Worm (Caenorhabditis elegans): ENCODE results near the gene F08G12.5.

DNA sequence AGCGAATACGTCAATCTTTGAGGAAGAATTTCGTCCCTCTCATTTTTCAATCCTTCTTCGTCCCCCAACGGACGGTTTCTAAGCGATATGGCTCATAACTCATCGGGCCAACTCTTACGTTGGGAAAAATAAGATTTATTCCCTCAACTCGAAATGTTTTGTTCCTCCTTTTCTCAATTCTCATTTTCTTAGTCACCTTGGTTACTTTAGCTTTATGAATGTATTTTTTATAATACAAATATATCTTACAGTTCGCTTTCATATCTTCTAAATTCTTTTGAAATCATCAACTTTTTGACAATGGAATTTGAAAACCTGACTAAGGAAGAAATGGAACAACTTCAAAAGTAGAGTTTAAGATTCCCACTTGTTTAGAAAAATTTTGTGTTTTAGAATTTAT is 19.3 kb upstream of the F08G12.5 start, which contains the start of gene npr-9:
- no peak for TF ChIP-seq sdc-2 (tag; optimal IDR thresholded peaks at IDR 0.05)
- no peak for TF ChIP-seq elt-2 (tag; optimal IDR thresholded peaks at IDR 0.05)
- TF ChIP-seq ttx-3 (tag; optimal IDR thresholded peaks at IDR 0.05), result no peak
- no peak for TF ChIP-seq nhr-232 (tag; optimal IDR thresholded peaks at IDR 0.05)
- no peak for TF ChIP-seq ztf-16 (tag; optimal IDR thresholded peaks at IDR 0.05)
- TF ChIP-seq ets-4 (tag; optimal IDR thresholded peaks at IDR 0.05), result no peak
- no peak for TF ChIP-seq unc-55 (GFP tag; optimal IDR thresholded peaks at IDR 0.05)
- no peak for TF ChIP-seq pqm-1 (tag; optimal IDR thresholded peaks at IDR 0.05)
